Fruit fly (Drosophila melanogaster): ENCODE data around the gene CG8032.
A peak's percentile ranks its signal among the peaks of the same experiment; 100 is the strongest.

CG8032 gene

dm6 chr3R:8668024-8668856, 4.3 kb downstream of the CG8032 start (continued):
- TF ChIP-seq CG2116 (GFP tag; optimal IDR thresholded peaks at IDR 0.05) (no peak), gsb (GFP tag; IDR thresholded peaks at IDR 0.05) (no peak), HLH4C (GFP tag; IDR thresholded peaks at IDR 0.05; ENCODE audit: partially characterized antibody) (peak; percentile 53), eve (GFP tag; optimal IDR thresholded peaks at IDR 0.05) (no peak), CG12299 (tag; optimal IDR thresholded peaks at IDR 0.05) (no peak), pnt (GFP tag; optimal IDR thresholded peaks at IDR 0.05) (no peak), CG12219 (GFP tag; optimal IDR thresholded peaks at IDR 0.05) (no peak), CG3163 (GFP tag; optimal IDR thresholded peaks at IDR 0.05) (no peak), CG10321 (GFP tag; IDR thresholded peaks at IDR 0.05) (no peak), dm (GFP tag; optimal IDR thresholded peaks at IDR 0.05) (no peak), hb (GFP tag; IDR thresholded peaks at IDR 0.05; ENCODE audit: partially characterized antibody) (peak; percentile 68), ranshi (GFP tag; IDR thresholded peaks at IDR 0.05) (no peak), CrebB (tag; optimal IDR thresholded peaks at IDR 0.05) (no peak), CG42726 (GFP tag; IDR thresholded peaks at IDR 0.05; ENCODE audit: partially characterized antibody) (peak; percentile 94), Dek (tag; optimal IDR thresholded peaks at IDR 0.05) (no peak), hbn (GFP tag; IDR thresholded peaks at IDR 0.05; ENCODE audit: partially characterized antibody) (peak; percentile 37; the same call in 1 of the 2 replicates), nerfin-1 (tag; optimal IDR thresholded peaks at IDR 0.05) (no peak), Dip2 (GFP tag; IDR thresholded peaks at IDR 0.05) (no peak), Nf-YB (GFP tag; optimal IDR thresholded peaks at IDR 0.05) (no peak), mld (GFP tag; IDR thresholded peaks at IDR 0.05; ENCODE audit: partially characterized antibody) (peak; percentile 92), CG8478 (optimal IDR thresholded peaks at IDR 0.05) (no peak), Bteb2 (GFP tag; optimal IDR thresholded peaks at IDR 0.05) (no peak), cato (GFP tag; optimal IDR thresholded peaks at IDR 0.05; ENCODE audit: borderline replicate concordance) (no peak), tgo (GFP tag; IDR thresholded peaks at IDR 0.05) (no peak), phol (tag; optimal IDR thresholded peaks at IDR 0.05) (no peak), CG8290 (GFP tag; optimal IDR thresholded peaks at IDR 0.05) (no peak), CG8290 (tag; optimal IDR thresholded peaks at IDR 0.05) (peak in 1 of 2 experiments; percentile 23), CHES-1-like (GFP tag; optimal IDR thresholded peaks at IDR 0.05) (no peak), CG10543 (GFP tag; optimal IDR thresholded peaks at IDR 0.05) (peak; percentile 1), ab (GFP tag; optimal IDR thresholded peaks at IDR 0.05) (no peak), sens (GFP tag) (peak; percentile 79), Xbp1 (GFP tag; optimal IDR thresholded peaks at IDR 0.05) (no peak), CG12391 (tag; optimal IDR thresholded peaks at IDR 0.05) (no peak), CG2120 (GFP tag; optimal IDR thresholded peaks at IDR 0.05) (no peak), CG9876 (GFP tag; optimal IDR thresholded peaks at IDR 0.05) (no peak), Bgb (GFP tag; IDR thresholded peaks at IDR 0.05; ENCODE audit: partially characterized antibody) (peak; percentile 70), CG32767 (GFP tag; IDR thresholded peaks at IDR 0.05) (no peak), dan (GFP tag; IDR thresholded peaks at IDR 0.05) (no peak), vfl (GFP tag; optimal IDR thresholded peaks at IDR 0.05) (no peak), HLH3B (GFP tag; IDR thresholded peaks at IDR 0.05) (no peak), nau (GFP tag; optimal IDR thresholded peaks at IDR 0.05) (no peak), CG17385 (GFP tag; optimal IDR thresholded peaks at IDR 0.05) (peak; percentile 2), CG16813 (GFP tag; IDR thresholded peaks at IDR 0.05; ENCODE audit: partially characterized antibody) (peak; percentile 48), Hmx (GFP tag; optimal IDR thresholded peaks at IDR 0.05) (no peak), gro (GFP tag; optimal IDR thresholded peaks at IDR 0.05) (peak; percentile 17), Side (GFP tag; optimal IDR thresholded peaks at IDR 0.05) (no peak), usp (GFP tag; optimal IDR thresholded peaks at IDR 0.05) (no peak), CG2712 (tag; optimal IDR thresholded peaks at IDR 0.05) (no peak), CG10462 (GFP tag; optimal IDR thresholded peaks at IDR 0.05) (no peak), Lhr (GFP tag; optimal IDR thresholded peaks at IDR 0.05) (no peak)
